Worm (Caenorhabditis elegans) whole organism, midembryonic: ENCODE measurements around the gene C04F5.8.

Experiments used
- cog-1 ChIP-seq: sonication (generic microtip); optimal IDR thresholded peaks from 2 replicates; lab custom pipeline; 2016; ENCODE audit warnings: missing genetic modification characterization, missing compliant biosample characterization
- flt-1 ChIP-seq: fragments of 200-800 bp; sonication (Bioruptor generic); IDR thresholded peaks from 2 replicates; pipeline ENCODE4 v1.3.6; 2022; ENCODE audit warnings: missing genetic modification characterization, missing compliant biosample characterization
- klf-2 ChIP-seq: fragments of 200-800 bp; sonication (Bioruptor generic); conservative IDR thresholded peaks from 2 replicates; pipeline ENCODE4 v1.3.6; 2022; ENCODE audit warnings: missing genetic modification reagents, missing genetic modification characterization, missing compliant biosample characterization
- med-1 ChIP-seq: sonication (generic microtip); optimal IDR thresholded peaks from 2 replicates; lab custom pipeline; 2017; ENCODE audit warnings: missing genetic modification characterization, mild to moderate bottlenecking, missing compliant biosample characterization, antibody characterized with exemption, missing genetic modification reagents; ENCODE audit not compliant: insufficient read depth
- ref-1 ChIP-seq: fragments of 200-800 bp; sonication (Bioruptor generic); conservative IDR thresholded peaks from 2 replicates; pipeline ENCODE4 v1.3.6; 2022; ENCODE audit warnings: missing genetic modification reagents, missing genetic modification characterization, missing compliant biosample characterization
- ztf-23 ChIP-seq: fragments of 200-800 bp; sonication (Bioruptor generic); IDR thresholded peaks from 2 replicates; pipeline ENCODE4 v1.3.6; 2022; ENCODE audit warnings: missing genetic modification reagents, missing genetic modification characterization, missing compliant biosample characterization
- ztf-29 ChIP-seq: fragments of 200-800 bp; sonication (Bioruptor generic); IDR thresholded peaks from 2 replicates; pipeline ENCODE4 v1.3.6; 2022; ENCODE audit warnings: missing genetic modification reagents, missing genetic modification characterization, missing compliant biosample characterization

- TF ChIP-seq cog-1 (tag; lab: Kevin White, UChicago) (no peak), ztf-23 (GFP tag; lab: Robert Waterston, UW) (no peak), ztf-29 (GFP tag; lab: Robert Waterston, UW) (no peak), ref-1 (no peak), med-1 (GFP tag; lab: Kevin White, UChicago) (no peak), flt-1 (GFP tag; lab: Robert Waterston, UW) (no peak), klf-2 (no peak)
These were observed 16.5 kb downstream of the C04F5.8 start, which contains the start of gene C04F5.2 for ce11 chrV:5097035-5097434.
